Fruit fly (Drosophila melanogaster): Measurements from ENCODE around the gene GstD1.

Gene GstD1

DNA sequence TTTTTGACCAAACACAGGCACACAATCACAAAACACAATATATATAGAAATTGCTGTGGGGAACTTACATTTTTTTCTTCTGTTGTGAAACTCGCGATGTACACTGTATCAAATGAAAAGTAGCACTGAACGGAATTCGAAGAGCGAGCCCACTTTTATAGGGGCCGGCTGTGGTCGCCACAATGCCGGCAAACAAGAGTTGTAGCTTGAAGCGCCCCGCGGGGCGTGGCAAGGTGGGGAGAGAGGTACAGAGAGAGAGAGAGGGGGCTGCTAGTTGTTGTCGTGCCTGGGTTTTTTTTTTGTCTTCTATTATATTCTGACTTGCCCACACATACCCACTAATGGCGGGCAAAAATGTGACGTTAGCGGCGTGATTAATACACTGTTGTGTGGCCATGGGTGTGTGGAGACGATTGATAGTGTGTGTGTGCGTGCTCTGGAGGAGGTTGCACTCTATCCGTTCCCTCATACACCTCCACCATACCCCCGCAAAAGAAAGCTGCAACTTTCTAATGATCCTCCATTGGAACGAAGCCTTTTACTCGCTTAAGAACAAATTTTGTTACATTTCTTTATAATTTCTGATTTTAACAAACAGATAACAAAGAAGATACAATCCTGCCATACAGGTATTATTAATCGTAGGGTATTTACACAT is at the start of gene GstD1:
TSS of gene GstD1 (minus strand) at position 134 of the 658 bp plus-strand sequence.
- TF ChIP-seq noc (tag; optimal IDR thresholded peaks at IDR 0.05): peak; percentile 87

DNA sequence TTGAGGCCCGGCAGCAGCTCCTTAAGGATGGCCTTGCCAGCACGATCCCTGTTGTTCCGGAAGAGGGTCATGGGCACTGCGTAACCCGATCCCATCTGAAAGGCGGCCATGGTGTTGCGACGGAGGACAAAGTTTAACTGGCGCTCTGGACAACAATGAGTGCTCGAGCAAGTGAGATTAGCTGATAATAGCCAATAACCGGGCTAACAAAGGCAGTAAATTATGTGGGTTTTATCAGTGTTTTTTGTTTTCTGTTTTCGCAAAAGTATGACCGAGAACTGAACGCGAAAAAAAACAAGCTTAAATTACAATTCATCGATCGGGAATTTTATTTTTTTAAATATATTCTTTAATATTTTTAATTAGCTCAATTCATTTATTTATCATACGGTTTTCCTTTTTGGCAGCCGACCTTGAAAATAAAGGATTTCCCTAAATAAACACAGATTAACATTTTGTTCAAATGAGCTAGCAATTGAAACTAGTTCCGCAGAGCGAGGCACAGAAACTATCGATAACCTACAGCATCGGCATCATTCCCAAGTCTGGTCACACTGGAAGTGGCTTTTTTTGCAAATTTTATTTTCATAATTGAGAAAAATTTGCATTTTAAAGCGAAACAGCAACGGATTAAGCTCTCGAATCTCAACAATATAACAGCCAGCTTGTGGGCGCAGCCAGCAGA is 44.3 kb upstream of the GstD1 start, which contains the start of the genes Dip-C and pps:
TSS of gene Dip-C (minus strand) at position 486 of the 685 bp plus-strand sequence.
TSS of gene pps (plus strand) at position 555 of the 685 bp plus-strand sequence.
- no peak for TF ChIP-seq noc (tag; optimal IDR thresholded peaks at IDR 0.05)

dm6 chr3R:12411449-12411848 is 42.4 kb upstream of the GstD1 start:
- TF ChIP-seq noc (tag; optimal IDR thresholded peaks at IDR 0.05): peak; percentile 63

- peak; percentile 37 for TF ChIP-seq noc (tag; optimal IDR thresholded peaks at IDR 0.05)
Measured at dm6 chr3R:12408160-12408559, 39.1 kb upstream of the GstD1 start, which contains the start of gene CG5196. TSS of gene CG5196 (plus strand) at chr3R:12408316.

DNA sequence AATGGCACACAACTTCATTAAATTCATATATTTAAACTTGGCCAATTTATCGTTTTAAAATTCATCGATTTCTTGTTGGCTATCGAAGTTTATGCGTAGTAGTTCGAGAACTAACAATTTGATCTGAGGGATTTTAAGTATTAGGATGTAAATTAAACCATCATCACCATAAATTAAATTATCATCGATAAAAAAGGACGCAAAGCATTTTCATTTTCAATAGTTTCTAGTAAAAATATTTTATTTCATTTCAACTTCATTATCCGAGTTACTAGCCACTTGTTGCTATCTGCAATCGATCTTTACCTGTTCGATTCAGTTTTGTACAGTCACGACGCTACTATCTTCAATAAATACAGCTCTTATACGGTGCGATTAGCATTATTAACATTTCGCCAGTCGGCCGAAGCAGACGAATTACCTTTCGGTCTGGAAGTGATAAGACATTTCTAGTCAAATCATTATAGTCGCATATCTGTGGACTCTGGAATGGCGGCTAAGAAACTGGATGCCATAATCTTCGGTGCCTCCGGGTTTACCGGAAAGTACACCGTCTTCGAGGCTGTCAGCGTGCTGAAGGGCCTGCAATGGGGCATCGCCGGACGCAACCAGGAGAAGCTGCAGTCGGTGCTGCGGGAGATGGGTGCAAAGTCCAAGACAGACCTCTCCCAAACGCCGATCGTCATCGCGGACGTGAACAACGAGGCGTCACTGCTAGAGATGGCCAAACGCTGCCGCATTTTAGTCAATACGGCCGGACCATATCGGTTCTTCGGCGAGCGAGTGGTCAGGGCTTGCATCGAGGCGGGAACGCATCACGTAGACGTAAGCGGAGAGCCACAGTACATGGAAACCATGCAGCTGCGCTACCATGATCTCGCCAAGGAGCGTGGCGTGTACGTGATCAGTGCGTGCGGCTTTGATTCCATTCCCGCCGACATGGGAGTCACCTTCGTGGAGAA is 37.4 kb upstream of the GstD1 start, which contains the start of gene CG5167:
TSS of gene CG5167 (plus strand) at position 298 of the 962 bp plus-strand sequence.
- peak; percentile 68 for TF ChIP-seq noc (tag; optimal IDR thresholded peaks at IDR 0.05)

dm6 chr3R:12405928-12406234 is 36.8 kb upstream of the GstD1 start, which contains the start of gene Cyp9f2:
TSS of gene Cyp9f2 (minus strand) at chr3R:12406028.
- TF ChIP-seq noc (tag; optimal IDR thresholded peaks at IDR 0.05): no peak

dm6 chr3R:12405134-12405533 is 36.1 kb upstream of the GstD1 start:
- TF ChIP-seq noc (tag; optimal IDR thresholded peaks at IDR 0.05): no peak

- TF ChIP-seq noc (tag; optimal IDR thresholded peaks at IDR 0.05): peak; percentile 97
Measured at dm6 chr3R:12402935-12403334, 33.9 kb upstream of the GstD1 start.

dm6 chr3R:12401672-12402296 is 32.7 kb upstream of the GstD1 start, which contains the start of gene DNAlig3:
TSS of gene DNAlig3 (minus strand) at chr3R:12401839.
- no peak for TF ChIP-seq noc (tag; optimal IDR thresholded peaks at IDR 0.05)

dm6 chr3R:12398620-12399247 is 29.7 kb upstream of the GstD1 start, which contains the start of gene Cyp9f3:
TSS of gene Cyp9f3 (minus strand) at chr3R:12398929.
- TF ChIP-seq noc (tag; optimal IDR thresholded peaks at IDR 0.05): no peak

DNA sequence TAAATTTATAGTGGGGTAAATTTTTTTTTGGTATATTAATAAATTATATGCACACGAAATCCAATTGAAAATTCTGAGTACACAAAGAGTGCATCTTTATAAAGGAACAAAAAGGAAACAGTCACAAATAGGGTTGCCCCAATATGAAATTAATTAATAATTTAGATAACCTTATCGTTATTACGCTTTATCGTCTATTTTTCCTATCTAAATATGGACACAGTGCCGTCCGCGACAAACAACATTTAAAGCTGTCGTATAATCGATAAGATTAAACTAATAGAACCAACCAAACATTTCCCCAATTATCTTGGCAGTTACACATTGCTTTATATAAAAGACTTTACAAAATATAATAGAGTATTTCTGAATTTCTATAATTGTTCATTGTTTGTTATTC is 29.0 kb upstream of the GstD1 start:
- no peak for TF ChIP-seq noc (tag; optimal IDR thresholded peaks at IDR 0.05)

DNA sequence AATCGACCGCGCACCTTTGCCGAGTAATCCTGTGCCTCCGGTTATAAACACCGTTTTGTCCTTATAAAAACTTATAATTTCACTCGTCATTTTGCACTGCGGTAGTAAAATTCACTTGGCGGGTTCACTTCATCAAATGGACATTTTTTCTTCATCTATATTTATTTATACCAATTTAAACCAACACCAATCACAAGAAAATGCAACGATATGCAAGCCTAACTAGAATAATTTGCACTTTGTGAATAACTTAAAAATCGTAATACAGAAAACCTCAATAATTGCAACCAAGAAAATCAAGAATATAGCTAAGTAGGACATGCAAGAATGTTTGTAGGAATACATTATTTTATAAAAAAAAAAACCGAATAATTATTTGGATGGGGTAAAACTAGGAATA is 26.8 kb upstream of the GstD1 start, which contains the start of the genes CG10096 and CG10097:
TSS of gene CG10096 (minus strand) at position 101 of the 400 bp plus-strand sequence.
TSS of gene CG10097 (minus strand) at position 101 of the 400 bp plus-strand sequence.
- no peak for TF ChIP-seq noc (tag; optimal IDR thresholded peaks at IDR 0.05)

dm6 chr3R:12386965-12387364 is 17.9 kb upstream of the GstD1 start, which contains the start of gene CG33098:
TSS of gene CG33098 (plus strand) at chr3R:12387188.
- TF ChIP-seq noc (tag; optimal IDR thresholded peaks at IDR 0.05): no peak

DNA sequence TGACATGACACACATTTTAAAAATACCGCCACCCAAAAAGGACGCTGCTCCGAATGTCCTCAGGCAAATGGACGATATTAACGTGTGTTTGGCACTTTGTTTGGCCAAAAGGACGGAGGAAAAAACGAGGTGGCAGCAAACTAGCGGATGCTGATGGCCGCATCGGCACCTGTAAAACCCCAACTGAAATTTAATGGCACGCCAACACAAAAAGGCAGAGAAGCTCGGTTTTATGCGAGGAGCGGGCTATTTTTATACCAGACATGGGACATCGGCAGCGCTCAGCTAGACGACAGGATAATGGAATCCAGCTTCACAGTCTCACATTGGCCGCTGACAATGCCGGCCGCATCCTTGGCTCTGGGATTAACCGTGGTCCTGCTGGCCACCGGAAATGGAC is 16.9 kb upstream of the GstD1 start, which contains the start of gene Sol1:
TSS of gene Sol1 (plus strand) at position 301 of the 400 bp plus-strand sequence.
- TF ChIP-seq noc (tag; optimal IDR thresholded peaks at IDR 0.05): no peak
